Worm (Caenorhabditis elegans): Measurements from ENCODE around the gene cyp-29A3.

The cyp-29A3 gene

DNA sequence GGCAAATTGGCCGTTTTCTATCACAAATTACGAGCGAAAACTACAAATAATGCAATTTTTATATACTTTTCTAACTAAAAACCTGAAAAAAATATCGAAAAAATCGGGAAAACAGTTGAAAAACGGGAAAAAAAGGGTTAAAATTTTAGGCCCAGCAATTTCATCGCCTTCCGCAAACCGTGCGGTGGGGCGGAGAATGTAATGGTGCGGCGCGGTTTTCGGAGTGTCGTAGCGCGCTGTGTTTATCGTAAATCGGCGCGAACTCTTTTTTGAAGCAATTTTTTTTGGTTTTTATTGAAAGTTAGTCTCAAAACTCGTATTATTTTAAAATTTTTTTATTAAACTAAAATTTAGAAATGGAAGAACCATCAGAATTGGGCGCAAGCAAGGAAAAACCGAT is 45.4 kb downstream of the cyp-29A3 start, which contains the start of gene picd-1 (continued):
- TF ChIP-seq sptf-1 (tag; optimal IDR thresholded peaks at IDR 0.05) (no peak), nhr-77 (tag; optimal IDR thresholded peaks at IDR 0.05) (peak; percentile 58), fkh-4 (tag; optimal IDR thresholded peaks at IDR 0.05; ENCODE audit: borderline replicate concordance) (no peak), jun-1 (tag; optimal IDR thresholded peaks at IDR 0.05) (peak; percentile 54), nhr-84 (tag; optimal IDR thresholded peaks at IDR 0.05) (no peak), nhr-12 (tag; optimal IDR thresholded peaks at IDR 0.05) (no peak), ztf-11 (tag; optimal IDR thresholded peaks at IDR 0.05) (no peak), ztf-4 (tag; optimal IDR thresholded peaks at IDR 0.05) (no peak), nhr-20 (tag; optimal IDR thresholded peaks at IDR 0.05) (peak; percentile 79), lsy-2 (tag; optimal IDR thresholded peaks at IDR 0.05) (peak; percentile 80 to 89), elt-2 (tag; optimal IDR thresholded peaks at IDR 0.05) (no peak), ceh-8 (GFP tag; optimal IDR thresholded peaks at IDR 0.05) (no peak), ceh-63 (GFP tag; optimal IDR thresholded peaks at IDR 0.05) (no peak), C16A3.4 (tag; optimal IDR thresholded peaks at IDR 0.05) (peak; percentile 89), hpl-2 (GFP tag; optimal IDR thresholded peaks at IDR 0.05) (no peak), pag-3 (tag; optimal IDR thresholded peaks at IDR 0.05; ENCODE audit: borderline replicate concordance, insufficient read depth) (no peak), lin-15B (tag; optimal IDR thresholded peaks at IDR 0.05) (peak; percentile 99), aly-2 (tag; optimal IDR thresholded peaks at IDR 0.05) (no peak), Y116A8C.19 (tag; optimal IDR thresholded peaks at IDR 0.05; ENCODE audit: borderline replicate concordance) (no peak), egl-13 (tag; optimal IDR thresholded peaks at IDR 0.05) (peak; percentile 56), efl-1 (optimal IDR thresholded peaks at IDR 0.05) (peak; percentile 79 to 82), efl-1 (GFP tag; optimal IDR thresholded peaks at IDR 0.05 in 1 of 2) (peak; percentile 84 to 98), nhr-90 (tag; optimal IDR thresholded peaks at IDR 0.05; ENCODE audit: poor library complexity) (peak; percentile 32), ceh-88 (GFP tag; IDR thresholded peaks at IDR 0.05) (0 out of 2 replicates have a peak, but pooled peaks have one; percentile 41), unc-98 (GFP tag; IDR thresholded peaks at IDR 0.05) (no peak), skn-1 (tag; optimal IDR thresholded peaks at IDR 0.05) (peak; percentile 84), ceh-82 (tag; optimal IDR thresholded peaks at IDR 0.05) (peak; percentile 46 to 93 (median 79)), mdl-1 (tag; optimal IDR thresholded peaks at IDR 0.05) (peak in 1 of 2 experiments; percentile 53), unc-30 (tag; optimal IDR thresholded peaks at IDR 0.05) (no peak), isw-1 (GFP tag; IDR thresholded peaks at IDR 0.05) (peak; percentile 70), nhr-76 (tag; optimal IDR thresholded peaks at IDR 0.05) (no peak), swsn-7 (tag; optimal IDR thresholded peaks at IDR 0.05) (no peak), nhr-85 (tag) (peak; percentile 77), hlh-4 (tag; optimal IDR thresholded peaks at IDR 0.05) (no peak), efl-3 (GFP tag; optimal IDR thresholded peaks at IDR 0.05) (no peak), ama-1 (optimal IDR thresholded peaks at IDR 0.05) (no peak), blmp-1 (tag; optimal IDR thresholded peaks at IDR 0.05) (peak; percentile 66), pax-3 (tag; optimal IDR thresholded peaks at IDR 0.05) (peak; percentile 37), mep-1 (tag; optimal IDR thresholded peaks at IDR 0.05) (peak; percentile 74), aha-1 (tag; optimal IDR thresholded peaks at IDR 0.05) (no peak), rnt-1 (tag; optimal IDR thresholded peaks at IDR 0.05) (peak; percentile 86), lin-13 (GFP tag; optimal IDR thresholded peaks at IDR 0.05) (peak; percentile 54), unc-130 (tag; optimal IDR thresholded peaks at IDR 0.05) (peak; percentile 86), mef-2 (tag; optimal IDR thresholded peaks at IDR 0.05) (no peak), lin-14 (GFP tag; optimal IDR thresholded peaks at IDR 0.05) (no peak), egl-27 (tag; optimal IDR thresholded peaks at IDR 0.05) (no peak), nhr-47 (tag; optimal IDR thresholded peaks at IDR 0.05) (no peak), lin-39 (tag; optimal IDR thresholded peaks at IDR 0.05) (peak; percentile 1), mab-9 (GFP tag; IDR thresholded peaks at IDR 0.05) (no peak), vab-15 (tag; optimal IDR thresholded peaks at IDR 0.05) (no peak), ces-1 (GFP tag; optimal IDR thresholded peaks at IDR 0.05) (no peak), alr-1 (tag; optimal IDR thresholded peaks at IDR 0.05; ENCODE audit: borderline replicate concordance) (no peak), nhr-19 (GFP tag; conservative IDR thresholded peaks at IDR 0.05) (peak; percentile 62), fos-1 (tag; optimal IDR thresholded peaks at IDR 0.05) (peak; percentile 51)

All from whole organism, L1 larva.